Fruit fly (Drosophila melanogaster): ENCODE results near the gene CG7655.

Gene CG7655

dm6 chr3R:17703691-17704537 lies 21.4 kb downstream of the CG7655 start (continued):
- TF ChIP-seq CG8924 (tag; optimal IDR thresholded peaks at IDR 0.05) (peak; percentile 99), tin (GFP tag; optimal IDR thresholded peaks at IDR 0.05) (peak; percentile 99), Eip74EF (GFP tag; optimal IDR thresholded peaks at IDR 0.05) (peak in 1 of 2 experiments; percentile 98), CG18011 (GFP tag; optimal IDR thresholded peaks at IDR 0.05) (peak; percentile 93), mirr (GFP tag; optimal IDR thresholded peaks at IDR 0.05) (peak; percentile 68), CG12659 (GFP tag; optimal IDR thresholded peaks at IDR 0.05) (peak; percentile 99), CG30431 (GFP tag; optimal IDR thresholded peaks at IDR 0.05) (peak; percentile 99), ap (GFP tag; IDR thresholded peaks at IDR 0.05) (peak; percentile 99), Poxn (GFP tag; IDR thresholded peaks at IDR 0.05) (peak; percentile 98), CG13894 (tag; optimal IDR thresholded peaks at IDR 0.05) (peak; percentile 83), CG12769 (tag; optimal IDR thresholded peaks at IDR 0.05) (peak; percentile 99), CG9797 (GFP tag; optimal IDR thresholded peaks at IDR 0.05) (peak; percentile 59), corto (GFP tag; optimal IDR thresholded peaks at IDR 0.05) (peak; percentile 100), Hsf (GFP tag; optimal IDR thresholded peaks at IDR 0.05) (peak; percentile 99), MBD-R2 (GFP tag; IDR thresholded peaks at IDR 0.05) (peak; percentile 97), CG34224 (GFP tag; IDR thresholded peaks at IDR 0.05; ENCODE audit: partially characterized antibody) (no peak), otp (GFP tag; IDR thresholded peaks at IDR 0.05) (peak; percentile 99), chif (GFP tag; optimal IDR thresholded peaks at IDR 0.05) (peak; percentile 99), CG6175 (GFP tag; IDR thresholded peaks at IDR 0.05) (peak; percentile 97), bigmax (GFP tag; optimal IDR thresholded peaks at IDR 0.05) (peak; percentile 81), esg (GFP tag; conservative IDR thresholded peaks at IDR 0.05) (peak; percentile 99), CoRest (tag; optimal IDR thresholded peaks at IDR 0.05) (peak; percentile 99), Doc3 (GFP tag; IDR thresholded peaks at IDR 0.05; ENCODE audit: partially characterized antibody) (no peak), CG15514 (GFP tag; optimal IDR thresholded peaks at IDR 0.05) (peak; percentile 95), gt (GFP tag; IDR thresholded peaks at IDR 0.05) (peak; percentile 95), CG16813 (GFP tag; IDR thresholded peaks at IDR 0.05; ENCODE audit: partially characterized antibody) (no peak), Dll (GFP tag; IDR thresholded peaks at IDR 0.05; ENCODE audit: partially characterized antibody) (no peak), Camta (GFP tag; optimal IDR thresholded peaks at IDR 0.05) (peak; percentile 99), HmgD (GFP tag; optimal IDR thresholded peaks at IDR 0.05) (peak; percentile 98), ro (GFP tag; IDR thresholded peaks at IDR 0.05) (peak; percentile 97), Vsx1 (GFP tag; optimal IDR thresholded peaks at IDR 0.05) (peak; percentile 98), E2f1 (GFP tag; IDR thresholded peaks at IDR 0.05) (peak; percentile 99), CG10979 (tag; optimal IDR thresholded peaks at IDR 0.05) (peak; percentile 99), HLH3B (GFP tag; IDR thresholded peaks at IDR 0.05) (peak; percentile 99), luna (GFP tag; optimal IDR thresholded peaks at IDR 0.05) (peak; percentile 98), CG2129 (GFP tag; IDR thresholded peaks at IDR 0.05; ENCODE audit: partially characterized antibody) (no peak), cas (GFP tag; IDR thresholded peaks at IDR 0.05) (peak; percentile 97), Dip3 (GFP tag; optimal IDR thresholded peaks at IDR 0.05) (peak; percentile 99), disco-r (GFP tag; optimal IDR thresholded peaks at IDR 0.05) (peak; percentile 99), CG10274 (GFP tag; optimal IDR thresholded peaks at IDR 0.05) (peak; percentile 93), eyg (GFP tag; optimal IDR thresholded peaks at IDR 0.05) (peak; percentile 99), CG13775 (GFP tag; optimal IDR thresholded peaks at IDR 0.05) (peak; percentile 99), NC2β (GFP tag; optimal IDR thresholded peaks at IDR 0.05) (peak; percentile 99), sob (GFP tag; IDR thresholded peaks at IDR 0.05) (peak; percentile 99), CrebB (tag; optimal IDR thresholded peaks at IDR 0.05) (peak; percentile 97), Sox102F (GFP tag; optimal IDR thresholded peaks at IDR 0.05) (peak; percentile 99), Oli (tag; optimal IDR thresholded peaks at IDR 0.05) (peak; percentile 99), aop (GFP tag; IDR thresholded peaks at IDR 0.05) (peak; percentile 93)
